Worm (Caenorhabditis elegans) whole organism, L4/young adult: ENCODE results near the gene str-247.

Source experiments
- W03F9.2 ChIP-seq: fragments of 150-350 bp; optimal IDR thresholded peaks from 2 replicates; lab custom pipeline; 2014; ENCODE audit warnings: missing biosample characterization, missing genetic modification characterization
- dao-5 ChIP-seq: sonication (generic microtip); optimal IDR thresholded peaks from 2 replicates; lab custom pipeline; 2016; ENCODE audit warnings: missing genotype, missing genetic modification characterization, moderate library complexity, missing compliant biosample characterization

ce11 chrV:3970410-3970809, 16.6 kb downstream of the str-247 start, which contains the start of gene cyp-34A9:
- TF ChIP-seq dao-5 (tag; lab: Kevin White, UChicago) (no peak), W03F9.2 (tag; lab: Kevin White, UChicago) (no peak)
